Fruit fly (Drosophila melanogaster) whole organism, embryonic: ENCODE data around the gene IRSp53.
A peak's percentile ranks its signal among the peaks of the same experiment; 100 is the strongest.

Experiments
- ATbp ChIP-seq: fragments of 200-800 bp; sonication (Bioruptor generic); optimal IDR thresholded peaks from 2 replicates; lab custom pipeline; 2017; ENCODE audit warnings: missing biosample characterization, mild to moderate bottlenecking, missing genetic modification characterization, missing genetic modification reagents
- Ada2b ChIP-seq: fragments of 200-800 bp; sonication (Bioruptor generic); IDR thresholded peaks from 2 replicates; pipeline ENCODE4 v1.3.6; 2022; ENCODE audit warnings: missing biosample characterization, missing genetic modification characterization
- Bgb ChIP-seq: fragments of 200-800 bp; sonication (Bioruptor generic); IDR thresholded peaks from 2 replicates; pipeline ENCODE4 v1.3.6; 2022; ENCODE audit warnings: missing biosample characterization, missing genetic modification characterization; ENCODE audit not compliant: partially characterized antibody
- Blimp-1 ChIP-seq: fragments of 200-800 bp; sonication (Bioruptor generic); optimal IDR thresholded peaks from 3 replicates; lab custom pipeline; 2018; ENCODE audit warnings: missing biosample characterization, missing genetic modification characterization, mild to moderate bottlenecking, moderate library complexity, missing genetic modification reagents
- CG10565 ChIP-seq: fragments of 200-800 bp; sonication (Bioruptor generic); optimal IDR thresholded peaks from 3 replicates; lab custom pipeline; 2016; ENCODE audit warnings: missing biosample characterization, mild to moderate bottlenecking, missing genetic modification characterization
- CG11504 ChIP-seq: fragments of 200-800 bp; sonication (Bioruptor generic); optimal IDR thresholded peaks from 3 replicates; lab custom pipeline; 2019; ENCODE audit warnings: missing biosample characterization, mild to moderate bottlenecking, missing genetic modification characterization, moderate library complexity
- CG12391 ChIP-seq: fragments of 200-800 bp; sonication (Bioruptor generic); optimal IDR thresholded peaks from 3 replicates; lab custom pipeline; 2018; ENCODE audit warnings: missing biosample characterization, mild to moderate bottlenecking, missing genetic modification characterization, moderate library complexity
- CG15514 ChIP-seq: fragments of 200-800 bp; sonication (Bioruptor generic); optimal IDR thresholded peaks from 3 replicates; lab custom pipeline; 2017; ENCODE audit warnings: missing biosample characterization, missing genetic modification characterization, mild to moderate bottlenecking, moderate library complexity, missing genetic modification reagents
- CG2712 ChIP-seq: fragments of 200-800 bp; optimal IDR thresholded peaks from 3 replicates; lab custom pipeline; 2019; ENCODE audit warnings: missing biosample characterization, mild to moderate bottlenecking, missing genetic modification characterization, moderate library complexity
- CG31224 ChIP-seq: fragments of 200-800 bp; sonication (Bioruptor generic); IDR thresholded peaks from 2 replicates; pipeline ENCODE4 v1.3.6; 2022; ENCODE audit warnings: missing biosample characterization, missing genetic modification characterization
- CG4328 ChIP-seq: fragments of 200-800 bp; sonication (Bioruptor generic); optimal IDR thresholded peaks from 3 replicates; lab custom pipeline; 2017; ENCODE audit warnings: missing biosample characterization, missing genetic modification reagents, missing genetic modification characterization
- CG4404 ChIP-seq: fragments of 200-800 bp; sonication (Bioruptor generic); IDR thresholded peaks from 2 replicates; pipeline ENCODE4 v1.3.6; 2022; ENCODE audit warnings: missing biosample characterization, missing genetic modification characterization
- CG7357 ChIP-seq: fragments of 200-800 bp; sonication (Bioruptor generic); IDR thresholded peaks from 3 replicates; pipeline ENCODE4 v1.3.6; 2022; ENCODE audit warnings: missing biosample characterization, missing genetic modification characterization
- CG8290 ChIP-seq, 3 experiments: fragments of 200-800 bp; sonication (Bioruptor generic); optimal IDR thresholded peaks; 2 replicates each; lab custom pipeline; 2016 to 2019; ENCODE audit warnings: missing biosample characterization in 3 of 3, missing genetic modification characterization in 3 of 3, mild to moderate bottlenecking in 2 of 3, moderate library complexity in 1 of 3
- CG8478 ChIP-seq: fragments of >200 bp; optimal IDR thresholded peaks from 2 replicates; lab custom pipeline; 2018
- CG8924 ChIP-seq: fragments of 200-800 bp; optimal IDR thresholded peaks from 3 replicates; lab custom pipeline; 2019; ENCODE audit warnings: missing biosample characterization, mild to moderate bottlenecking, missing genetic modification characterization, moderate library complexity
- CoRest ChIP-seq: fragments of 200-800 bp; sonication (Bioruptor generic); optimal IDR thresholded peaks from 3 replicates; lab custom pipeline; 2018; ENCODE audit warnings: missing biosample characterization, mild to moderate bottlenecking, missing genetic modification characterization, moderate library complexity
- CrebB ChIP-seq: fragments of 200-800 bp; sonication (Bioruptor generic); optimal IDR thresholded peaks from 3 replicates; lab custom pipeline; 2018; ENCODE audit warnings: missing biosample characterization, mild to moderate bottlenecking, missing genetic modification characterization
- Deaf1 ChIP-seq: fragments of 200-800 bp; optimal IDR thresholded peaks from 3 replicates; lab custom pipeline; 2019; ENCODE audit warnings: missing biosample characterization, mild to moderate bottlenecking, missing genetic modification characterization, moderate library complexity
- Doc2 ChIP-seq: fragments of 200-800 bp; sonication (Bioruptor generic); IDR thresholded peaks from 2 replicates; pipeline ENCODE4 v1.3.6; 2022; ENCODE audit warnings: missing biosample characterization, missing genetic modification characterization
- Ets97D ChIP-seq: fragments of 200-800 bp; sonication (Bioruptor generic); optimal IDR thresholded peaks from 3 replicates; lab custom pipeline; 2016; ENCODE audit warnings: missing biosample characterization, missing genetic modification characterization
- Fer3 ChIP-seq: fragments of 200-800 bp; sonication (Bioruptor generic); optimal IDR thresholded peaks from 2 replicates; lab custom pipeline; 2018; ENCODE audit warnings: missing biosample characterization, mild to moderate bottlenecking, missing genetic modification characterization, moderate library complexity
- GATAe ChIP-seq: fragments of 200-800 bp; sonication (Bioruptor generic); conservative IDR thresholded peaks from 2 replicates; pipeline ENCODE4 v1.3.6; 2022; ENCODE audit warnings: missing biosample characterization, missing genetic modification characterization
- H2.0 ChIP-seq: fragments of 200-800 bp; sonication (Bioruptor generic); IDR thresholded peaks from 2 replicates; pipeline ENCODE4 v1.3.6; 2022; ENCODE audit warnings: missing biosample characterization, missing genetic modification characterization
- HLHmδ ChIP-seq: fragments of 200-800 bp; sonication (Bioruptor generic); optimal IDR thresholded peaks from 2 replicates; lab custom pipeline; 2018; ENCODE audit warnings: missing biosample characterization, mild to moderate bottlenecking, missing genetic modification characterization, moderate library complexity
- Med ChIP-seq: fragments of 200-800 bp; sonication (Bioruptor generic); peaks from one replicate; lab custom pipeline; 2016; ENCODE audit warnings: missing biosample characterization, missing genetic modification characterization, mild to moderate bottlenecking, inconsistent platforms, moderate library complexity
- NfI ChIP-seq: fragments of 200-800 bp; sonication (Bioruptor generic); optimal IDR thresholded peaks from 3 replicates; lab custom pipeline; 2018; ENCODE audit warnings: missing biosample characterization, mild to moderate bottlenecking, missing genetic modification characterization, moderate library complexity
- Opbp ChIP-seq: fragments of 200-800 bp; sonication (Bioruptor generic); IDR thresholded peaks from 3 replicates; pipeline ENCODE4 v1.3.6; 2022; ENCODE audit warnings: missing biosample characterization, missing genetic modification characterization; ENCODE audit not compliant: partially characterized antibody
- Side ChIP-seq: fragments of 200-800 bp; sonication (Bioruptor generic); optimal IDR thresholded peaks from 2 replicates; lab custom pipeline; 2016; ENCODE audit warnings: missing biosample characterization, missing genetic modification characterization
- Sin3A ChIP-seq: fragments of >200 bp; optimal IDR thresholded peaks from 2 replicates; lab custom pipeline; 2018
- Spps ChIP-seq: fragments of 200-800 bp; sonication (Bioruptor generic); optimal IDR thresholded peaks from 2 replicates; lab custom pipeline; 2018; ENCODE audit warnings: missing biosample characterization, mild to moderate bottlenecking, missing genetic modification characterization
- Sry-δ ChIP-seq: fragments of 200-800 bp; sonication (Bioruptor generic); optimal IDR thresholded peaks from 2 replicates; lab custom pipeline; 2016; ENCODE audit warnings: missing biosample characterization, missing genetic modification characterization
- Xrp1 ChIP-seq: fragments of 200-800 bp; sonication (Bioruptor generic); IDR thresholded peaks from 2 replicates; pipeline ENCODE4 v1.3.6; 2022; ENCODE audit warnings: missing biosample characterization, missing genetic modification characterization
- ab ChIP-seq: fragments of 200-800 bp; sonication (Bioruptor generic); optimal IDR thresholded peaks from 2 replicates; lab custom pipeline; 2016; ENCODE audit warnings: missing biosample characterization, missing genetic modification characterization
- ato ChIP-seq: fragments of 200-800 bp; sonication (Bioruptor generic); IDR thresholded peaks from 2 replicates; pipeline ENCODE4 v1.3.6; 2022; ENCODE audit warnings: missing biosample characterization, missing genetic modification characterization; ENCODE audit not compliant: partially characterized antibody
- az2 ChIP-seq: fragments of 200-800 bp; sonication (Bioruptor generic); optimal IDR thresholded peaks from 3 replicates; lab custom pipeline; 2016; ENCODE audit warnings: missing biosample characterization, missing genetic modification characterization
- bsh ChIP-seq, 2 experiments: fragments of 200-800 bp; sonication (Bioruptor generic); optimal IDR thresholded peaks; 2 replicates each; lab custom pipeline; 2017 to 2018; ENCODE audit warnings: mild to moderate bottlenecking in 2 of 2, missing biosample characterization in 2 of 2, missing genetic modification characterization in 2 of 2, moderate library complexity in 1 of 2
- cg ChIP-seq: fragments of 200-800 bp; sonication (Bioruptor generic); optimal IDR thresholded peaks from 3 replicates; lab custom pipeline; 2019; ENCODE audit warnings: missing biosample characterization, mild to moderate bottlenecking, missing genetic modification characterization, moderate library complexity
- chif ChIP-seq, 2 experiments: fragments of 200-800 bp; sonication (Bioruptor generic); optimal IDR thresholded peaks; 3 replicates each; lab custom pipeline; 2016; ENCODE audit warnings: missing biosample characterization in 2 of 2, missing genetic modification characterization in 2 of 2
- emc ChIP-seq: fragments of 200-800 bp; sonication (Bioruptor generic); optimal IDR thresholded peaks from 2 replicates; lab custom pipeline; 2016; ENCODE audit warnings: missing biosample characterization, missing genetic modification characterization
- ems ChIP-seq: fragments of 200-800 bp; sonication (Bioruptor generic); optimal IDR thresholded peaks from 3 replicates; lab custom pipeline; 2016; ENCODE audit warnings: missing biosample characterization, missing genetic modification characterization
- fd3F ChIP-seq: fragments of 200-800 bp; sonication (Bioruptor generic); optimal IDR thresholded peaks from 2 replicates; lab custom pipeline; 2018; ENCODE audit warnings: missing biosample characterization, mild to moderate bottlenecking, missing genetic modification characterization, moderate library complexity
- gcm ChIP-seq: fragments of 200-800 bp; sonication (Bioruptor generic); optimal IDR thresholded peaks from 2 replicates; lab custom pipeline; 2019; ENCODE audit warnings: missing biosample characterization, mild to moderate bottlenecking, missing genetic modification characterization, moderate library complexity
- odd ChIP-seq: fragments of 200-800 bp; sonication (Bioruptor generic); optimal IDR thresholded peaks from 2 replicates; lab custom pipeline; 2017; ENCODE audit warnings: missing biosample characterization, mild to moderate bottlenecking, missing genetic modification characterization
- pros ChIP-seq: fragments of 200-800 bp; sonication (Bioruptor generic); optimal IDR thresholded peaks from 3 replicates; lab custom pipeline; 2019; ENCODE audit warnings: missing biosample characterization, mild to moderate bottlenecking, missing genetic modification characterization, moderate library complexity
- shn ChIP-seq: fragments of 200-800 bp; sonication (Bioruptor generic); optimal IDR thresholded peaks from 3 replicates; lab custom pipeline; 2016; ENCODE audit warnings: missing biosample characterization, missing genetic modification characterization
- sqz ChIP-seq: fragments of 200-800 bp; sonication (Bioruptor generic); optimal IDR thresholded peaks from 3 replicates; lab custom pipeline; 2018; ENCODE audit warnings: missing biosample characterization, mild to moderate bottlenecking, missing genetic modification characterization
- twi ChIP-seq: fragments of 200-800 bp; optimal IDR thresholded peaks from 2 replicates; lab custom pipeline; 2019; ENCODE audit warnings: missing biosample characterization, mild to moderate bottlenecking, missing genetic modification characterization, moderate library complexity

IRSp53 gene

DNA sequence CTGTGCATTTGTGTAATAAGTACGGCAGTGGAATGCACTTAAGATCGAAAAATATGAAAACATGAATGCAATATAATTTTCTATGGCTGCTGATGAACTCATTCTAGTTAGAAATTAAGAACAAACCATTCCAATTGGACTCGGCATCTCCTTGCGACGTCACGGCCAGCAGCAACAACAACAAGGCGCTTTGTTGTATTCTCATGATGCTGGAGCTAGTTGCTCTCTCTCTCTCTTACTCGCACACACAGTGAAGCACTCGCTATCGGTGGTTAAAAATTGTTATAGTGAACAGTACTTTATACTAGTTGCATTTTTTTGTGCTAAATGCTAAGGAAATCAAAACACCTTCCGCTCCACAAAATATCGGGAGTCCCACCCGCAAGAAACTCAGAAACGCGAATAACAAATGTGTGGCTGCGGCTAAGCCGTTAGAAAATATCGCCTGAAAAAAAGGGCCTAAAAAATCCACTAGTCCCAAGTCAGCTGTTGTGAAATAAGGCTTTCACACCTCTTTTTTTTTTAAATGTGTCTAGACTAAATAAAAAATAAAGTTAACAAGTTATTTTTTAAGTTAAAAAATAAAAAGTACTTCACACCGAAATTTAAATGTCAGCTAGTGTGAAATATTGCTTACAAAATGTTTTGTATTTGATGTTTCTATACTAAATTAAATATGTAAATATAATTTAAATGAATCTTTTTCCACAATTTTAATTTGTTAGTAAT is 69.9 kb downstream of the IRSp53 start, which contains the start of gene Plod (continued):
- TF ChIP-seq chif (GFP tag; optimal IDR thresholded peaks at IDR 0.05; lab: Kevin White, UChicago) = peak in 1 of 2 experiments; percentile 26
- peak; percentile 24 for TF ChIP-seq ATbp (GFP tag; lab: Kevin White, UChicago)
- TF ChIP-seq az2 (GFP tag; lab: Kevin White, UChicago) = peak; percentile 47
- TF ChIP-seq CG8290 (GFP tag; optimal IDR thresholded peaks at IDR 0.05; lab: Kevin White, UChicago) = no peak
- no peak for TF ChIP-seq CG8290 (tag; optimal IDR thresholded peaks at IDR 0.05; lab: Kevin White, UChicago)
- peak; percentile 34 for TF ChIP-seq NfI
- TF ChIP-seq Deaf1 (tag; lab: Kevin White, UChicago) = peak; percentile 67
- TF ChIP-seq CG10565 (GFP tag; lab: Kevin White, UChicago) = no peak
- TF ChIP-seq Blimp-1 (GFP tag; lab: Kevin White, UChicago) = peak; percentile 34
- peak in 1 of 2 experiments; percentile 65 for TF ChIP-seq bsh (GFP tag; optimal IDR thresholded peaks at IDR 0.05; lab: Kevin White, UChicago)
- no peak for TF ChIP-seq CG8478 (lab: Kevin White, UChicago)
- TF ChIP-seq CG11504 (tag; lab: Kevin White, UChicago) = peak; percentile 70
- TF ChIP-seq CG12391 = peak; percentile 87
- peak; percentile 39 for TF ChIP-seq Fer3 (tag; lab: Kevin White, UChicago)
- TF ChIP-seq pros = no peak
- TF ChIP-seq CG8924 (tag; lab: Kevin White, UChicago) = peak; percentile 40
- peak; percentile 81 for TF ChIP-seq Med (GFP tag; lab: Kevin White, UChicago)
- peak; percentile 94 for TF ChIP-seq CG7357 (GFP tag; lab: Robert Waterston, UW)
- TF ChIP-seq twi = no peak
- no peak for TF ChIP-seq cg (GFP tag; lab: Kevin White, UChicago)
- TF ChIP-seq odd (GFP tag; lab: Kevin White, UChicago) = peak; percentile 33
- TF ChIP-seq CG2712 (tag; lab: Kevin White, UChicago) = peak; percentile 72
- TF ChIP-seq H2.0 (GFP tag; lab: Robert Waterston, UW) = no peak
- peak; percentile 78 for TF ChIP-seq CG15514
- no peak for TF ChIP-seq CG4404 (GFP tag; lab: Robert Waterston, UW)
- TF ChIP-seq fd3F (GFP tag; lab: Kevin White, UChicago) = peak; percentile 18
- TF ChIP-seq Sin3A (lab: Kevin White, UChicago) = peak; percentile 5
- TF ChIP-seq HLHmδ (GFP tag; lab: Kevin White, UChicago) = peak; percentile 17
- TF ChIP-seq Ets97D (GFP tag; lab: Kevin White, UChicago) = peak; percentile 70
- no peak for TF ChIP-seq CG4328
- peak; percentile 28 for TF ChIP-seq CrebB
- TF ChIP-seq gcm (GFP tag; lab: Kevin White, UChicago) = peak; percentile 13
- no peak for TF ChIP-seq shn (GFP tag; lab: Kevin White, UChicago)
- TF ChIP-seq Ada2b (GFP tag; lab: Robert Waterston, UW) = no peak
- TF ChIP-seq Side (GFP tag; lab: Kevin White, UChicago) = peak; percentile 46
- peak; percentile 55 for TF ChIP-seq sqz (GFP tag; lab: Kevin White, UChicago)
- peak; percentile 14 for TF ChIP-seq Sry-δ (GFP tag; lab: Kevin White, UChicago)
- 0 out of 3 replicates have a peak, but pooled peaks have one; percentile 59 for TF ChIP-seq Opbp
- TF ChIP-seq ab (GFP tag; lab: Kevin White, UChicago) = no peak
- peak; percentile 63; the same call in 1 of the 2 replicates for TF ChIP-seq Xrp1
- 0 out of 2 replicates have a peak, but pooled peaks have one; percentile 16 for TF ChIP-seq CG31224 (GFP tag; lab: Robert Waterston, UW)
- TF ChIP-seq GATAe (GFP tag; lab: Robert Waterston, UW) = no peak
- peak; percentile 11 for TF ChIP-seq Spps
- peak; percentile 69 for TF ChIP-seq CoRest
- peak; percentile 63; the same call in 1 of the 2 replicates for TF ChIP-seq Bgb (GFP tag; lab: Robert Waterston, UW)
- TF ChIP-seq ems (GFP tag; lab: Kevin White, UChicago) = peak; percentile 19
- TF ChIP-seq Doc2 (GFP tag; lab: Robert Waterston, UW) = no peak
- no peak for TF ChIP-seq emc
- peak; percentile 55; the same call in 1 of the 2 replicates for TF ChIP-seq ato (GFP tag; lab: Robert Waterston, UW)
